Worm (Caenorhabditis elegans) whole organism, L1 larva: ENCODE data around the gene F28F5.4.

Experiments
- C16A3.4 ChIP-seq: fragments of 150-350 bp; optimal IDR thresholded peaks from 2 replicates; lab custom pipeline; 2014; ENCODE audit warnings: missing biosample characterization, missing genetic modification characterization
- Y116A8C.19 ChIP-seq: sonication (generic microtip); optimal IDR thresholded peaks from 2 replicates; lab custom pipeline; 2016; ENCODE audit warnings: missing compliant biosample characterization, missing genetic modification characterization, borderline replicate concordance
- ceh-63 ChIP-seq: fragments of 200-800 bp; sonication (Bioruptor generic); optimal IDR thresholded peaks from 2 replicates; lab custom pipeline; 2018; ENCODE audit warnings: mild to moderate bottlenecking, missing genetic modification characterization, missing compliant biosample characterization
- dpl-1 ChIP-seq, 3 experiments: fragments of 150-350 bp in 2 of 3; sonication (generic microtip) in 1 of 3; optimal IDR thresholded peaks; 2 replicates each; lab custom pipeline; 2014 to 2017; ENCODE audit warnings: missing biosample characterization in 3 of 3, missing genetic modification characterization in 3 of 3, missing genetic modification reagents in 3 of 3
- dsc-1 ChIP-seq: sonication (generic microtip); optimal IDR thresholded peaks from 2 replicates; lab custom pipeline; 2016; ENCODE audit warnings: mild to moderate bottlenecking, missing genetic modification characterization, missing compliant biosample characterization
- egl-13 ChIP-seq: sonication (generic microtip); optimal IDR thresholded peaks from 2 replicates; lab custom pipeline; 2016; ENCODE audit warnings: missing genotype, missing genetic modification reagents, missing genetic modification characterization, missing compliant biosample characterization
- egl-27 ChIP-seq, 2 experiments: fragments of 150-350 bp in 1 of 2; sonication (generic microtip); optimal IDR thresholded peaks; 3 replicates each; lab custom pipeline; 2017 to 2018; ENCODE audit warnings: missing biosample characterization in 2 of 2, missing genetic modification characterization in 2 of 2, missing genetic modification reagents in 2 of 2
- elt-2 ChIP-seq: sonication (generic microtip); optimal IDR thresholded peaks from 2 replicates; lab custom pipeline; 2016; ENCODE audit warnings: missing genetic modification characterization, mild to moderate bottlenecking, inconsistent platforms, missing compliant biosample characterization, missing genetic modification reagents
- ets-5 ChIP-seq: fragments of 200-800 bp; sonication (Bioruptor generic); IDR thresholded peaks from 2 replicates; pipeline ENCODE4 v1.3.6; 2022; ENCODE audit warnings: missing genetic modification characterization, missing compliant biosample characterization
- fkh-10 ChIP-seq: sonication (generic microtip); optimal IDR thresholded peaks from 2 replicates; lab custom pipeline; 2017; ENCODE audit warnings: missing biosample characterization, missing genetic modification reagents, missing genetic modification characterization
- fkh-4 ChIP-seq: sonication (generic microtip); optimal IDR thresholded peaks from 2 replicates; lab custom pipeline; 2016; ENCODE audit warnings: missing compliant biosample characterization, missing genetic modification characterization, borderline replicate concordance
- fkh-8 ChIP-seq: sonication (generic microtip); optimal IDR thresholded peaks from 2 replicates; lab custom pipeline; 2016; ENCODE audit warnings: mild to moderate bottlenecking, missing genetic modification characterization, missing compliant biosample characterization
- grh-1 ChIP-seq: fragments of 200-800 bp; sonication (Bioruptor generic); IDR thresholded peaks from 2 replicates; pipeline ENCODE4 v1.3.6; 2022; ENCODE audit warnings: missing genetic modification reagents, missing genetic modification characterization, missing compliant biosample characterization
- hlh-17 ChIP-seq: fragments of 200-800 bp; sonication (Bioruptor generic); optimal IDR thresholded peaks from 2 replicates; lab custom pipeline; 2018; ENCODE audit warnings: missing genetic modification characterization, mild to moderate bottlenecking, missing compliant biosample characterization, moderate library complexity, borderline replicate concordance
- hlh-4 ChIP-seq: sonication (generic microtip); optimal IDR thresholded peaks from 2 replicates; lab custom pipeline; 2016; ENCODE audit warnings: mild to moderate bottlenecking, missing genetic modification characterization, missing compliant biosample characterization
- jun-1 ChIP-seq: fragments of 150-350 bp; optimal IDR thresholded peaks from 2 replicates; lab custom pipeline; 2014; ENCODE audit warnings: missing biosample characterization, missing genetic modification reagents, missing genetic modification characterization
- lin-14 ChIP-seq: fragments of 200-800 bp; sonication (Bioruptor generic); optimal IDR thresholded peaks from 2 replicates; lab custom pipeline; 2018; ENCODE audit warnings: mild to moderate bottlenecking, missing genetic modification characterization, moderate library complexity, missing compliant biosample characterization
- lin-35 ChIP-seq, 2 experiments: fragments of 150-350 bp; optimal IDR thresholded peaks; 2 replicates each; lab custom pipeline; 2014; ENCODE audit warnings: missing biosample characterization in 2 of 2, missing genetic modification characterization in 2 of 2, missing genetic modification reagents in 2 of 2
- lin-39 ChIP-seq: fragments of 150-350 bp; optimal IDR thresholded peaks from 2 replicates; lab custom pipeline; 2014; ENCODE audit warnings: missing biosample characterization, missing genetic modification reagents, missing genetic modification characterization
- lir-3 ChIP-seq: sonication (generic microtip); optimal IDR thresholded peaks from 2 replicates; lab custom pipeline; 2016; ENCODE audit warnings: mild to moderate bottlenecking, missing genetic modification characterization, moderate library complexity, missing compliant biosample characterization; ENCODE audit not compliant: poor library complexity
- lsy-2 ChIP-seq, 2 experiments: fragments of 150-350 bp; optimal IDR thresholded peaks; 2 replicates each; lab custom pipeline; 2014; ENCODE audit warnings: missing biosample characterization in 2 of 2, missing genetic modification characterization in 2 of 2
- mef-2 ChIP-seq: fragments of 150-350 bp; optimal IDR thresholded peaks from 2 replicates; lab custom pipeline; 2014; ENCODE audit warnings: missing biosample characterization, missing genetic modification characterization
- nhr-20 ChIP-seq: sonication (generic microtip); optimal IDR thresholded peaks from 2 replicates; lab custom pipeline; 2016; ENCODE audit warnings: mild to moderate bottlenecking, missing genetic modification characterization, missing compliant biosample characterization
- nhr-237 ChIP-seq: fragments of 150-350 bp; optimal IDR thresholded peaks from 2 replicates; lab custom pipeline; 2014; ENCODE audit warnings: missing biosample characterization, missing genetic modification characterization
- nhr-71 ChIP-seq: sonication (generic microtip); optimal IDR thresholded peaks from 2 replicates; lab custom pipeline; 2016; ENCODE audit warnings: mild to moderate bottlenecking, missing genetic modification characterization, moderate library complexity, missing compliant biosample characterization
- nhr-76 ChIP-seq: sonication (generic microtip); optimal IDR thresholded peaks from 2 replicates; lab custom pipeline; 2017; ENCODE audit warnings: missing biosample characterization, missing genetic modification characterization
- nhr-85 ChIP-seq: sonication (generic microtip); peaks from one replicate; lab custom pipeline; 2016; ENCODE audit warnings: missing genetic modification characterization, inconsistent platforms, missing compliant biosample characterization
- rnt-1 ChIP-seq: sonication (generic microtip); optimal IDR thresholded peaks from 2 replicates; lab custom pipeline; 2016; ENCODE audit warnings: mild to moderate bottlenecking, missing genetic modification characterization, moderate library complexity, missing compliant biosample characterization
- skn-1 ChIP-seq: fragments of 150-350 bp; optimal IDR thresholded peaks from 2 replicates; lab custom pipeline; 2014; ENCODE audit warnings: missing biosample characterization, missing genetic modification characterization
- sptf-1 ChIP-seq: fragments of 150-350 bp; optimal IDR thresholded peaks from 2 replicates; lab custom pipeline; 2014; ENCODE audit warnings: missing biosample characterization, missing genetic modification characterization
- sup-37 ChIP-seq: fragments of 200-800 bp; sonication (Bioruptor generic); optimal IDR thresholded peaks from 2 replicates; lab custom pipeline; 2018; ENCODE audit warnings: mild to moderate bottlenecking, missing genetic modification characterization, missing compliant biosample characterization
- swsn-7 ChIP-seq: sonication (generic microtip); optimal IDR thresholded peaks from 2 replicates; lab custom pipeline; 2016; ENCODE audit warnings: missing genetic modification characterization, missing compliant biosample characterization
- tbx-2 ChIP-seq: sonication (generic microtip); optimal IDR thresholded peaks from 2 replicates; lab custom pipeline; 2016; ENCODE audit warnings: missing genetic modification characterization, missing compliant biosample characterization
- tlp-1 ChIP-seq: fragments of 150-350 bp; optimal IDR thresholded peaks from 2 replicates; lab custom pipeline; 2014; ENCODE audit warnings: missing biosample characterization, missing genetic modification characterization
- unc-130 ChIP-seq: fragments of 150-350 bp; optimal IDR thresholded peaks from 2 replicates; lab custom pipeline; 2017; ENCODE audit warnings: missing biosample characterization, missing genetic modification characterization, inconsistent platforms
- unc-98 ChIP-seq: fragments of 200-800 bp; sonication (Bioruptor generic); IDR thresholded peaks from 2 replicates; pipeline ENCODE4 v1.3.6; 2022; ENCODE audit warnings: missing genetic modification characterization, missing compliant biosample characterization
- vab-15 ChIP-seq: sonication (generic microtip); optimal IDR thresholded peaks from 2 replicates; lab custom pipeline; 2017; ENCODE audit warnings: missing genotype, mild to moderate bottlenecking, missing genetic modification characterization, missing compliant biosample characterization
- xbp-1 ChIP-seq: sonication (generic microtip); optimal IDR thresholded peaks from 2 replicates; lab custom pipeline; 2016; ENCODE audit warnings: missing genetic modification characterization, missing compliant biosample characterization
- zip-4 ChIP-seq: fragments of 200-800 bp; sonication (Bioruptor generic); optimal IDR thresholded peaks from 2 replicates; lab custom pipeline; 2018; ENCODE audit warnings: mild to moderate bottlenecking, missing genetic modification characterization, moderate library complexity, missing compliant biosample characterization
- ztf-4 ChIP-seq: fragments of 150-350 bp; optimal IDR thresholded peaks from 2 replicates; lab custom pipeline; 2014; ENCODE audit warnings: missing biosample characterization, missing genetic modification characterization

F28F5.4 gene

DNA sequence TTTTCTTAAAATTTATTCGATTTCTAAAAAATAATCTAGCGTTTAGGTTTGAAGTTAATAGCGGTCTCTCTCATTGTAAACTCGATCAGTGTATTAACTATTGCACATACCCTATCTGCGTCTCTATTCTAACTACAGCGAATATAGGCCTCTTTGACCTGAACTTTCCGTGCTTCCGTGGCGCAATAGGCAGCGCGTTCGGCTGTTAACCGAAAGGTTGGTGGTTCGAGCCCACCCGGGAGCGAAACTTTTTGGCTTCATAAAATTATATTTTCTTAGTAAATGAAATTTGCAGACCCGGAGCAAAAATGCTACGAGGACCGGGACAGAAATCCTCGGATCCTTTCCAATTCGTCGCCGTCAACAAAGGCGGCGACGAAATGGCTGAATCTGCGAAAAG is 11.4 kb downstream of the F28F5.4 start (continued):
- no peak for TF ChIP-seq lir-3 (tag; lab: Kevin White, UChicago)

DNA sequence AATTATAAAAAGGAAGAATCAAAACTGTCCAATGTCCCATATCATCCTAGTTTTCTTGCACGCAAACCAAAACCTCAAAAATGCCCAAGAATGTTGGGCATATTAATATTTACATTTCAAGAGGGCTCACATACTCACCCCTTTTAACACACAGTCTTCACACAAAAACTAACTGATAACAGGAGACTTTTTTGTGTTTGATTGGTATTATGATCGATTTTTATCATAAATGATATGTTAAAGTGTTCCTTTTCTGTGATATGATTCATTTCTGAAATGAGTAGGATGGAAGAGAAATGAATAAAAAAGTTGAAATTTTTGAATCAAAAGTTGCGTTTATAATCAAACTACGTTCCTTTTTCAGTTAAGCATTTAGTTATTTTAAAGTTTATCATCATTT is 13.7 kb downstream of the F28F5.4 start:
- no peak for TF ChIP-seq nhr-20 (tag; lab: Kevin White, UChicago)
- TF ChIP-seq elt-2 (tag; lab: Kevin White, UChicago): peak; percentile 47
- TF ChIP-seq, all 84 proteins: peak for 1

DNA sequence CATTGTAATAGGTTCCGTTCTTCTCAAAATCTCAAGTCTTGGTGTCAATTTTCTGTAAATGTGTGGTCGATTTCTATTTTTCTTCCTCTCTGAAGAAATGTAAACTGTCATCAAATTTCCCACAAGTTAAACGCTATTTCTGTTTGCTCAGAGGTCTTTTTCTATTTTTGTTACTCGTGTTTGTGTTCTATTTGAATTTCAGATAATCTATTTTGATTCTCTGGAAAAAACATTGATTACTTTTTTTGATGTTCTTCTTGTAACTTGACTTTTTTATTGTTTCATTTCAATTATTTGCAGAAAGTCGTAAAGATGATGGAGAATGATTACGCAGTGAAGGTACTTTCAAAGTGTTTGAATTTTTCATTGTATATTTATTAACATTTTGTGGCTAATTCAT is 14.3 kb downstream of the F28F5.4 start, which contains the start of gene lim-8:
Gene lim-8, plus strand, starts transcription at position 301 of the 400 bp plus-strand sequence.
- TF ChIP-seq elt-2 (tag; lab: Kevin White, UChicago): no peak
- no peak for TF ChIP-seq C16A3.4 (tag; lab: Kevin White, UChicago)
- no peak for TF ChIP-seq lin-35 (GFP tag; optimal IDR thresholded peaks at IDR 0.05; lab: Kevin White, UChicago)
- TF ChIP-seq xbp-1 (tag; lab: Kevin White, UChicago): no peak
- TF ChIP-seq ceh-63 (GFP tag; lab: Kevin White, UChicago): no peak
- no peak for TF ChIP-seq skn-1 (tag; lab: Kevin White, UChicago)
- TF ChIP-seq fkh-4 (tag; lab: Kevin White, UChicago): no peak
- TF ChIP-seq dsc-1: no peak
- TF ChIP-seq, all 84 proteins: peak for 0

DNA sequence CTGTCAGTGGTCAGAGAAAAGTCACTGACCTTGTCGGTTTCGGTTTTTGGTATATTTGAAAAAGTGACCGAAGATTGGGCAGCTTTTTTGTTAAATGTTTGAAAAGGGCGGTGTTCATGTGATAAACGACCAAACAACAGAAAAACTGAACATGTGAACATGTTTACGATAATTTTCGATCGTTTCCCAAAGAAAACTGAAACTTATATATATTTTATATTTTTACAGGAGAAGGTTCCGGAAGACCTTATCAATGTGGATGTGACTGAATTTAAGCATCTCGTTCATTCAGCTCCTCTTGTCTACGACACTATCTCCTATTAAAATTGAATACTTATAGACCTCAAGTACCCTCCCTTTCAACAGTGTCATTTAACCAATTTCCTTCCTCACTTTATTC is 17.2 kb downstream of the F28F5.4 start:
- peak; percentile 70 for TF ChIP-seq nhr-85 (tag; lab: Kevin White, UChicago)
- TF ChIP-seq dpl-1 (GFP tag; optimal IDR thresholded peaks at IDR 0.05; lab: Kevin White, UChicago): peak in 1 of 3 experiments; percentile 8
- no peak for TF ChIP-seq lin-39 (tag; lab: Kevin White, UChicago)
- TF ChIP-seq nhr-71 (tag; lab: Kevin White, UChicago): peak; percentile 3
- TF ChIP-seq lin-14 (GFP tag; lab: Kevin White, UChicago): peak; percentile 19

DNA sequence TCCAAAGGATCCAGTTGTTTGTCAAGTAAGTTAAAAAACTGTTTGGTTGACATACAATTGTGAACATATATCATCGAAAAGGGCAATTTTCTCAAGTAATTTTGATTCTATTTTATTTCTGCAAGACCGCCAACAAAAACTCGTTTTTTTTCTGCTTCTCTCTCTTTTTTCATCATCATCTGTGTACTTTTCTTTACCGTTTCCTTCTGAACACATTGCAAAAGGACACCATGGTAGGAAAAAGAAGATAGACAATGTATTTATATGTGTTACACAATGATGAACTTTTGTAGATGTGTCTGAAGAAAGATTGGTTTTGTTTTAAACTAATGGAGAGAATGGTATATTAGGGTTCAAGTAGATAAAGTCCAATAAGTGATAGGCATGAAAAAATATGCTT is 17.9 kb downstream of the F28F5.4 start:
- TF ChIP-seq swsn-7 (tag; lab: Kevin White, UChicago): no peak
- no peak for TF ChIP-seq Y116A8C.19 (tag; lab: Kevin White, UChicago)
- TF ChIP-seq tbx-2 (tag; lab: Kevin White, UChicago): no peak
- no peak for TF ChIP-seq unc-98 (GFP tag; lab: Robert Waterston, UW)
- TF ChIP-seq sup-37: no peak
- TF ChIP-seq elt-2 (tag; lab: Kevin White, UChicago): no peak
- TF ChIP-seq ets-5 (GFP tag; lab: Robert Waterston, UW): no peak
- no peak for TF ChIP-seq egl-13 (tag; lab: Kevin White, UChicago)
- no peak for TF ChIP-seq xbp-1 (tag; lab: Kevin White, UChicago)
- TF ChIP-seq lin-14 (GFP tag; lab: Kevin White, UChicago): peak; percentile 39
- TF ChIP-seq nhr-20 (tag; lab: Kevin White, UChicago): no peak
- no peak for TF ChIP-seq fkh-4 (tag; lab: Kevin White, UChicago)
- TF ChIP-seq lsy-2 (tag; optimal IDR thresholded peaks at IDR 0.05; lab: Kevin White, UChicago): peak in 1 of 2 experiments; percentile 4
- 0 out of 2 replicates have a peak, but pooled peaks have one; percentile 14 for TF ChIP-seq grh-1 (GFP tag; lab: Robert Waterston, UW)
- no peak for TF ChIP-seq fkh-8
- no peak for TF ChIP-seq ztf-4

- TF ChIP-seq mef-2 (tag; lab: Kevin White, UChicago): no peak
- no peak for TF ChIP-seq tlp-1
- TF ChIP-seq fkh-10: no peak
- no peak for TF ChIP-seq vab-15 (tag; lab: Kevin White, UChicago)
- no peak for TF ChIP-seq egl-27 (tag; optimal IDR thresholded peaks at IDR 0.05; lab: Kevin White, UChicago)
- TF ChIP-seq xbp-1 (tag; lab: Kevin White, UChicago): peak; percentile 32
- peak; percentile 93 for TF ChIP-seq nhr-85 (tag; lab: Kevin White, UChicago)
- no peak for TF ChIP-seq ceh-63 (GFP tag; lab: Kevin White, UChicago)
- no peak for TF ChIP-seq hlh-17 (GFP tag; lab: Kevin White, UChicago)
- no peak for TF ChIP-seq zip-4
- TF ChIP-seq hlh-4 (tag; lab: Kevin White, UChicago): no peak
- TF ChIP-seq dsc-1: no peak
- TF ChIP-seq lir-3 (tag; lab: Kevin White, UChicago): no peak
- no peak for TF ChIP-seq unc-130
- no peak for TF ChIP-seq Y116A8C.19 (tag; lab: Kevin White, UChicago)
- TF ChIP-seq nhr-76 (tag; lab: Kevin White, UChicago): no peak
- no peak for TF ChIP-seq sptf-1 (tag; lab: Kevin White, UChicago)
- TF ChIP-seq lin-39 (tag; lab: Kevin White, UChicago): no peak
- no peak for TF ChIP-seq nhr-237
- peak; percentile 81 for TF ChIP-seq lin-14 (GFP tag; lab: Kevin White, UChicago)
- no peak for TF ChIP-seq jun-1 (tag; lab: Kevin White, UChicago)
- TF ChIP-seq rnt-1 (tag; lab: Kevin White, UChicago): no peak
Observed at ce11 chrIII:6797965-6798364, 18.9 kb downstream of the F28F5.4 start, which contains the start of gene R05H11.2. R05H11.2 (plus strand) TSS chrIII:6798297.
